Worm (Caenorhabditis elegans) whole organism, L4/young adult: ENCODE results near the gene srh-125.

Experiments
- W03F9.2 ChIP-seq: fragments of 150-350 bp; optimal IDR thresholded peaks from 2 replicates; lab custom pipeline; 2014; ENCODE audit warnings: missing biosample characterization, missing genetic modification characterization
- dao-5 ChIP-seq: sonication (generic microtip); optimal IDR thresholded peaks from 2 replicates; lab custom pipeline; 2016; ENCODE audit warnings: missing genotype, missing genetic modification characterization, moderate library complexity, missing compliant biosample characterization
- him-1 ChIP-seq: sonication (generic microtip); optimal IDR thresholded peaks from 2 replicates; lab custom pipeline; 2016; ENCODE audit warnings: missing genotype, missing genetic modification reagents, missing genetic modification characterization, missing compliant biosample characterization

- TF ChIP-seq W03F9.2 (tag; lab: Kevin White, UChicago) (no peak), him-1 (tag; lab: Kevin White, UChicago) (no peak), dao-5 (tag; lab: Kevin White, UChicago) (no peak)
Measured at ce11 chrV:7495189-7495588, 18.5 kb upstream of the srh-125 start, which contains the start of gene srbc-11.
